Worm (Caenorhabditis elegans) whole organism, L4 larva: ENCODE results near the gene fipr-15.

Experiments used
- D1046.2 ChIP-seq: fragments of 200-800 bp; sonication (Bioruptor generic); IDR thresholded peaks from 2 replicates; pipeline ENCODE4 v1.3.6; 2022; ENCODE audit warnings: missing genetic modification characterization, missing compliant biosample characterization
- F10B5.3 ChIP-seq: sonication (generic microtip); optimal IDR thresholded peaks from 2 replicates; lab custom pipeline; 2016; ENCODE audit warnings: mild to moderate bottlenecking, missing genetic modification characterization, missing compliant biosample characterization
- F37D6.2 ChIP-seq: sonication (generic microtip); optimal IDR thresholded peaks from 2 replicates; lab custom pipeline; 2016; ENCODE audit warnings: mild to moderate bottlenecking, missing genetic modification characterization, missing compliant biosample characterization
- R02D3.7 ChIP-seq: fragments of 150-350 bp; sonication (generic microtip); optimal IDR thresholded peaks from 3 replicates; lab custom pipeline; 2014; ENCODE audit warnings: missing biosample characterization, missing genetic modification characterization
- Y105C5A.15 ChIP-seq: fragments of 200-800 bp; sonication (Bioruptor generic); IDR thresholded peaks from 2 replicates; pipeline ENCODE4 v1.3.6; 2022; ENCODE audit warnings: missing genetic modification characterization, missing compliant biosample characterization
- Y48G9A.11 ChIP-seq: fragments of 200-800 bp; sonication (Bioruptor generic); IDR thresholded peaks from 2 replicates; pipeline ENCODE4 v1.3.6; 2022; ENCODE audit warnings: missing genetic modification reagents, missing genetic modification characterization, missing compliant biosample characterization
- Y5F2A.4 ChIP-seq: fragments of 200-800 bp; sonication (Bioruptor generic); optimal IDR thresholded peaks from 2 replicates; lab custom pipeline; 2018; ENCODE audit warnings: mild to moderate bottlenecking, missing genetic modification characterization, missing compliant biosample characterization
- Y75B8A.6 ChIP-seq: fragments of 200-800 bp; sonication (Bioruptor generic); IDR thresholded peaks from 2 replicates; pipeline ENCODE4 v1.3.6; 2022; ENCODE audit warnings: missing genetic modification reagents, missing genetic modification characterization, missing compliant biosample characterization
- ZK337.2 ChIP-seq: fragments of 200-800 bp; sonication (Bioruptor generic); IDR thresholded peaks from 2 replicates; pipeline ENCODE4 v1.3.6; 2022; ENCODE audit warnings: missing genetic modification reagents, missing genetic modification characterization, missing compliant biosample characterization
- ZK546.5 ChIP-seq, 2 experiments: sonication (generic microtip); optimal IDR thresholded peaks; 2 replicates each; lab custom pipeline; 2017; ENCODE audit warnings: missing biosample characterization in 2 of 2, missing genetic modification characterization in 2 of 2
- aha-1 ChIP-seq: fragments of 150-350 bp; peaks from one replicate; lab custom pipeline; 2014; ENCODE audit warnings: missing biosample characterization, missing genetic modification characterization
- attf-4 ChIP-seq: sonication (generic microtip); optimal IDR thresholded peaks from 3 replicates; lab custom pipeline; 2017; ENCODE audit warnings: missing biosample characterization, missing genetic modification characterization
- ceh-20 ChIP-seq: fragments of 200-800 bp; sonication (Bioruptor generic); IDR thresholded peaks from 2 replicates; pipeline ENCODE4 v1.3.6; 2022; ENCODE audit warnings: missing genetic modification reagents, missing genetic modification characterization, missing compliant biosample characterization
- ceh-62 ChIP-seq: sonication (generic microtip); optimal IDR thresholded peaks from 2 replicates; lab custom pipeline; 2017; ENCODE audit warnings: missing biosample characterization, missing genetic modification characterization
- cey-2 ChIP-seq: sonication (generic microtip); optimal IDR thresholded peaks from 3 replicates; lab custom pipeline; 2017; ENCODE audit warnings: missing genetic modification characterization, mild to moderate bottlenecking, missing compliant biosample characterization, antibody characterized with exemption, borderline replicate concordance; ENCODE audit not compliant: insufficient read depth
- ctbp-1 ChIP-seq: fragments of 200-800 bp; sonication (Bioruptor generic); IDR thresholded peaks from 2 replicates; pipeline ENCODE4 v1.3.6; 2022; ENCODE audit warnings: missing genetic modification reagents, missing genetic modification characterization, missing compliant biosample characterization
- daf-8 ChIP-seq: fragments of 200-800 bp; sonication (Bioruptor generic); IDR thresholded peaks from 2 replicates; pipeline ENCODE4 v1.3.6; 2022; ENCODE audit warnings: missing genetic modification characterization, missing compliant biosample characterization
- egl-43 ChIP-seq: fragments of 200-800 bp; sonication (Bioruptor generic); IDR thresholded peaks from 2 replicates; pipeline ENCODE4 v1.3.6; 2022; ENCODE audit warnings: missing genetic modification reagents, missing genetic modification characterization, missing compliant biosample characterization
- hlh-11 ChIP-seq: fragments of 200-800 bp; sonication (Bioruptor generic); optimal IDR thresholded peaks from 2 replicates; lab custom pipeline; 2018; ENCODE audit warnings: mild to moderate bottlenecking, missing genetic modification characterization, missing compliant biosample characterization
- hlh-30 ChIP-seq: sonication (generic microtip); optimal IDR thresholded peaks from 2 replicates; lab custom pipeline; 2017; ENCODE audit warnings: antibody characterized with exemption, mild to moderate bottlenecking, missing genetic modification characterization, missing compliant biosample characterization; ENCODE audit not compliant: insufficient read depth
- jun-1 ChIP-seq: fragments of 150-350 bp; optimal IDR thresholded peaks from 2 replicates; lab custom pipeline; 2014; ENCODE audit warnings: missing biosample characterization, missing genetic modification reagents, missing genetic modification characterization
- lim-7 ChIP-seq: fragments of 200-800 bp; sonication (Bioruptor generic); IDR thresholded peaks from 2 replicates; pipeline ENCODE4 v1.3.6; 2022; ENCODE audit warnings: missing genetic modification characterization, missing compliant biosample characterization
- lin-13 ChIP-seq: fragments of 150-350 bp; optimal IDR thresholded peaks from 2 replicates; lab custom pipeline; 2014; ENCODE audit warnings: missing biosample characterization, missing genetic modification reagents, missing genetic modification characterization
- lin-15B ChIP-seq: fragments of 150-350 bp; sonication (generic microtip); optimal IDR thresholded peaks from 3 replicates; lab custom pipeline; 2014; ENCODE audit warnings: missing biosample characterization, missing genetic modification characterization
- lin-38 ChIP-seq: fragments of 200-800 bp; sonication (Bioruptor generic); IDR thresholded peaks from 2 replicates; pipeline ENCODE4 v1.3.6; 2022; ENCODE audit warnings: missing genetic modification reagents, missing genetic modification characterization, missing compliant biosample characterization
- lin-39 ChIP-seq: fragments of 150-350 bp; optimal IDR thresholded peaks from 2 replicates; lab custom pipeline; 2014; ENCODE audit warnings: missing biosample characterization, missing genetic modification reagents, missing genetic modification characterization
- madf-5 ChIP-seq, 2 experiments: fragments of 200-800 bp; sonication (Bioruptor generic); IDR thresholded peaks; 2 replicates each; pipeline ENCODE4 v1.3.6; 2022; ENCODE audit warnings: missing compliant biosample characterization in 2 of 2, missing genetic modification characterization in 2 of 2
- mdt-29 ChIP-seq: fragments of 200-800 bp; sonication (Bioruptor generic); IDR thresholded peaks from 2 replicates; pipeline ENCODE4 v1.3.6; 2022; ENCODE audit warnings: missing genetic modification reagents, missing genetic modification characterization, missing compliant biosample characterization
- mes-2 ChIP-seq: sonication (generic microtip); optimal IDR thresholded peaks from 2 replicates; lab custom pipeline; 2016; ENCODE audit warnings: missing genotype, mild to moderate bottlenecking, missing genetic modification characterization, missing compliant biosample characterization; ENCODE audit not compliant: poor library complexity, severe bottlenecking
- mxl-3 ChIP-seq: fragments of 200-800 bp; sonication (Bioruptor generic); optimal IDR thresholded peaks from 2 replicates; lab custom pipeline; 2018; ENCODE audit warnings: mild to moderate bottlenecking, missing genetic modification characterization, missing compliant biosample characterization
- nhr-10 ChIP-seq: fragments of 150-350 bp; optimal IDR thresholded peaks from 2 replicates; lab custom pipeline; 2014; ENCODE audit warnings: missing biosample characterization, missing genetic modification characterization
- nhr-237 ChIP-seq: sonication (generic microtip); optimal IDR thresholded peaks from 2 replicates; lab custom pipeline; 2017; ENCODE audit warnings: missing biosample characterization, missing genetic modification characterization
- nhr-48 ChIP-seq: sonication (generic microtip); optimal IDR thresholded peaks from 2 replicates; lab custom pipeline; 2016; ENCODE audit warnings: mild to moderate bottlenecking, missing genetic modification characterization, missing compliant biosample characterization
- php-3 ChIP-seq: fragments of 200-800 bp; sonication (Bioruptor generic); IDR thresholded peaks from 2 replicates; pipeline ENCODE4 v1.3.6; 2022; ENCODE audit warnings: missing genetic modification reagents, missing genetic modification characterization, missing compliant biosample characterization
- rbr-2 ChIP-seq: sonication (generic microtip); optimal IDR thresholded peaks from 2 replicates; lab custom pipeline; 2016; ENCODE audit warnings: missing genotype, missing genetic modification characterization, missing compliant biosample characterization
- snpc-4 ChIP-seq: fragments of 150-350 bp; optimal IDR thresholded peaks from 2 replicates; lab custom pipeline; 2014; ENCODE audit warnings: missing biosample characterization, missing genetic modification characterization
- spr-1 ChIP-seq: sonication (generic microtip); optimal IDR thresholded peaks from 2 replicates; lab custom pipeline; 2016; ENCODE audit warnings: mild to moderate bottlenecking, missing genetic modification characterization, missing compliant biosample characterization
- tag-97 ChIP-seq: fragments of 200-800 bp; sonication (Bioruptor generic); IDR thresholded peaks from 2 replicates; pipeline ENCODE4 v1.3.6; 2022; ENCODE audit warnings: missing genetic modification characterization, missing compliant biosample characterization
- tra-1 ChIP-seq: fragments of 200-800 bp; sonication (Bioruptor generic); IDR thresholded peaks from 2 replicates; pipeline ENCODE4 v1.3.6; 2022; ENCODE audit warnings: missing genetic modification reagents, missing genetic modification characterization, missing compliant biosample characterization
- unc-130 ChIP-seq: sonication (generic microtip); optimal IDR thresholded peaks from 2 replicates; lab custom pipeline; 2016; ENCODE audit warnings: missing genetic modification reagents, missing genetic modification characterization, missing compliant biosample characterization
- zfp-3 ChIP-seq: fragments of 200-800 bp; sonication (Bioruptor generic); conservative IDR thresholded peaks from 2 replicates; pipeline ENCODE4 v1.3.6; 2022; ENCODE audit warnings: missing genetic modification reagents, missing genetic modification characterization, missing compliant biosample characterization

The fipr-15 gene

DNA sequence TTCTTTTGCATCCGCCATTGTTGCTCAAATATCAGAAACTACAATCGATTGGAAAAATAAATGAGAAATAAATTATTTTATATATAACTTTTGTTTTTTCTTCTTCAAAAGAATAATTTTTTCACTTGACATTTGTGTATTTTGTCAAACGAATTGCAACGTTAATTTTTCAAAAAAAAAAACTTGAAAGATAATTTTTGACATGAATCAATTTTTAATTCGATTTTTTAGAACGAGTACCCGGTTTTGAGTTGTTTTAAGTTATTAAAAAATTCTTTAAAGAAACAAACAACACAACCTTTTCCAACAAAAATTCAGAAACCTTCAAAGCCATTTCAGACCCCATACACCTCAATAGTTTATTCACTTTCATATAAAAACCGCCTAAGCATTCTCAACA is 3.9 kb downstream of the fipr-15 start, which contains the start of gene F13E9.5:
TSS of gene F13E9.5 (minus strand) at position 101 of the 400 bp plus-strand sequence.
- TF ChIP-seq mes-2 (tag; lab: Kevin White, UChicago) (no peak), php-3 (GFP tag; lab: Robert Waterston, UW) (no peak), Y75B8A.6 (GFP tag; lab: Robert Waterston, UW) (no peak), Y105C5A.15 (GFP tag; lab: Robert Waterston, UW) (no peak), tra-1 (GFP tag; lab: Robert Waterston, UW) (no peak), mxl-3 (no peak), lin-15B (no peak), ctbp-1 (GFP tag; lab: Robert Waterston, UW) (no peak), lin-38 (no peak)
- TF ChIP-seq, all 104 proteins: peak for 0

DNA sequence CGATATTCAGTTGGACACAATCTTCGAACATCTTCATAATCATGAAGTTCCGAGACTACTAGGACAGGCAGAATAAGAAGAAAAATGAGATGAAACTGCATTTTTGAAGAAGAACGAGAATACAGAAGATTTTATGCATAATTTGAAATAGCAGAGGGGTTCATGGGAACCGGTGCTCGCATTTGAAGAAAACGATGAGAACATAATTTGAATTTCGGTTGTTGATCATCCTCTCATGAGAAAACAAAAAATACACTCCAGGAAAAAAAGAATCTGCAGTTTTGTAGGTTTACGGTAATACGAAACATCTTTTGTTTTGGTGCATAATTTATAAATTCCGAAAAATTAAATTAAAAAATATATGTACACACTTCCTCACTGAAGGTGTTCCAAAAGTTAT is 5.6 kb downstream of the fipr-15 start, which contains the start of gene srlf-11:
TSS of gene srlf-11 (minus strand) at position 101 of the 400 bp plus-strand sequence.
- no peak for TF ChIP-seq zfp-3
- no peak for TF ChIP-seq mes-2 (tag; lab: Kevin White, UChicago)
- TF ChIP-seq snpc-4 (tag; lab: Kevin White, UChicago), result no peak
- TF ChIP-seq ceh-62 (tag; lab: Kevin White, UChicago), result no peak
- no peak for TF ChIP-seq D1046.2 (GFP tag; lab: Robert Waterston, UW)
- TF ChIP-seq hlh-11 (tag; lab: Kevin White, UChicago), result no peak
- TF ChIP-seq cey-2 (tag; lab: Kevin White, UChicago), result no peak
- no peak for TF ChIP-seq unc-130 (GFP tag; lab: Kevin White, UChicago)

DNA sequence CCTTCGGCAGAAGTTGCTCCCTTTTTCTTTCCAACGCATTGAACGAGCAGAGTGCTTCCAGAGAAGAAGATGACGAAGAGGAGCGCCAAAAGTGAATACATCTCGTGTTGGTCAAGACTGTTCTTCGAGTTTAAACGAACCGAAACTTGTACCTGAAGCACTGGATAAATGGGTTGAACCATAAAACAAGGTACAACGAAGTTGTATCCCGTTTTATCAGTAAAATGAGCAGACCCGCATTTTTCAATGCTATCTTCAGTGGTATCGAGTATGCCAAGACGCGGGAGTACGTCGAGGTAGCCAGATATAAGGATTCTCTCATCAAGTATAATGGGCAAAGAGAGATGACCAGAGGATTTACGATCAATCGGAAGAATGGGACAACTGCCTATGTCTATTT is 6.9 kb downstream of the fipr-15 start, which contains the start of gene F13E9.16:
TSS of gene F13E9.16 (minus strand) at position 101 of the 400 bp plus-strand sequence.
- TF ChIP-seq lim-7 (GFP tag; lab: Robert Waterston, UW), result no peak
- no peak for TF ChIP-seq tra-1 (GFP tag; lab: Robert Waterston, UW)
- no peak for TF ChIP-seq hlh-30
- no peak for TF ChIP-seq ZK337.2 (GFP tag; lab: Robert Waterston, UW)
- no peak for TF ChIP-seq madf-5 (GFP tag; IDR thresholded peaks at IDR 0.05; lab: Robert Waterston, UW)
- TF ChIP-seq R02D3.7 (tag; lab: Kevin White, UChicago), result no peak
- no peak for TF ChIP-seq nhr-48 (tag; lab: Kevin White, UChicago)
- TF ChIP-seq spr-1 (tag; lab: Kevin White, UChicago), result no peak
- no peak for TF ChIP-seq Y48G9A.11
- TF ChIP-seq jun-1 (tag; lab: Kevin White, UChicago), result no peak
- no peak for TF ChIP-seq F37D6.2 (tag; lab: Kevin White, UChicago)
- no peak for TF ChIP-seq rbr-2 (tag; lab: Kevin White, UChicago)
- TF ChIP-seq aha-1, result no peak
- no peak for TF ChIP-seq unc-130 (GFP tag; lab: Kevin White, UChicago)
- TF ChIP-seq nhr-10 (tag; lab: Kevin White, UChicago), result no peak
- TF ChIP-seq daf-8 (GFP tag; lab: Robert Waterston, UW), result no peak
- TF ChIP-seq nhr-237, result no peak
- no peak for TF ChIP-seq ZK546.5 (tag; optimal IDR thresholded peaks at IDR 0.05; lab: Kevin White, UChicago)

DNA sequence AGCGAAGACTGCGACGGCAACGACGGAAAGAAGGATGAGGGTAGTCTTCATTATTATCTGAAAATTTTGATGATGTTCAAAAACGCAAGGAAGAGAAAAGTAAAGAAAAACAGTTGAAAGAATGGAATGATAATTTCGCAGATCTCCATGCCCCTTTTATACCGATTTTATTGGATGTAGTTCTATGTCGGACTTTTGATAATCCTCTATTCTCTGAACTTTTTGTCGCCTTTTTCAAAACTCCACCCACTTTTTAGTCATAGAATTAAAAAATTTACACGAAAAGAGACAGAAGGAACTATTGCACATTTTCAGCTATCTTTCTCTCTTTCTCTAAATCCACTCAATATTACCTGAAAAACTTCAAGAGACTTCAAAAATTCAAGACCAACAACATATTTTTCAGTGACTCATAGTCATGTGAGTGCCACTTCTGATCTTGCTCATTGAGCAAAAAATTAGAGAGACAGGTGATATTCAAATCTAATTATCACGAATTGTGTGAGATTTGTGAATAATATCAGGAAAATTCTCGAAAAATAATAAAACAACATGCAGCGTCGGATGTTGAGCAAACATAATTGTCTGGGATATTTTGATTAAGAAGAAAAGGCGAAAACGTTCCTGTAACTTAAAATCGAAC is 9.6 kb downstream of the fipr-15 start, which contains the start of gene F13E9.15:
TSS of gene F13E9.15 (minus strand) at position 51 of the 643 bp plus-strand sequence.
- TF ChIP-seq lin-13 (GFP tag; lab: Kevin White, UChicago), result no peak
- TF ChIP-seq F10B5.3 (tag; lab: Kevin White, UChicago), result no peak
- no peak for TF ChIP-seq egl-43 (GFP tag; lab: Robert Waterston, UW)
- TF ChIP-seq tag-97 (GFP tag; lab: Robert Waterston, UW), result no peak
- no peak for TF ChIP-seq lin-39 (tag; lab: Kevin White, UChicago)
- no peak for TF ChIP-seq aha-1
- no peak for TF ChIP-seq ceh-20 (GFP tag; lab: Robert Waterston, UW)
- TF ChIP-seq Y75B8A.6 (GFP tag; lab: Robert Waterston, UW), result no peak
- no peak for TF ChIP-seq attf-4
- no peak for TF ChIP-seq lin-15B
- TF ChIP-seq cey-2 (tag; lab: Kevin White, UChicago), result no peak
- TF ChIP-seq mxl-3, result no peak
- no peak for TF ChIP-seq Y5F2A.4
- no peak for TF ChIP-seq D1046.2 (GFP tag; lab: Robert Waterston, UW)
- no peak for TF ChIP-seq mdt-29
